Worm (Caenorhabditis elegans): Measurements from ENCODE around the gene Y116A8A.2.
"Not testable (repeated sequence)": the region's sequence is repeated elsewhere in the genome, so short reads cannot be mapped to it uniquely, and the experiment has no call there.

The Y116A8A.2 gene

ce11 chrIV:16808586-16808985 is 5.1 kb downstream of the Y116A8A.2 start:
- TF ChIP-seq D2030.7 (GFP tag; IDR thresholded peaks at IDR 0.05): peak; percentile 47; the same call in 1 of the 2 replicates
- TF ChIP-seq egrh-3 (GFP tag; IDR thresholded peaks at IDR 0.05): peak; percentile 43; the same call in 1 of the 2 replicates
- peak; percentile 56 for TF ChIP-seq snpc-4 (GFP tag; optimal IDR thresholded peaks at IDR 0.05)
- TF ChIP-seq snpc-4 (tag; optimal IDR thresholded peaks at IDR 0.05): peak in 3 of 4 experiments; percentile 50 to 94 (median 83)
- peak; percentile 97 for TF ChIP-seq attf-6 (GFP tag; IDR thresholded peaks at IDR 0.05)

- TF ChIP-seq Y67H2A.10 (GFP tag; conservative IDR thresholded peaks at IDR 0.05) (no peak), snpc-4 (GFP tag; optimal IDR thresholded peaks at IDR 0.05) (no peak), snpc-4 (tag; optimal IDR thresholded peaks at IDR 0.05) (peak in 1 of 4 experiments; percentile 18), aptf-2 (GFP tag; conservative IDR thresholded peaks at IDR 0.05) (no peak), unc-130 (GFP tag; optimal IDR thresholded peaks at IDR 0.05) (no peak), hmg-1.2 (GFP tag; IDR thresholded peaks at IDR 0.05) (no peak), F23B12.7 (tag; optimal IDR thresholded peaks at IDR 0.05; ENCODE audit: insufficient read depth) (no peak)
Measured at ce11 chrIV:16806352-16806751, 7.4 kb downstream of the Y116A8A.2 start, which contains the start of gene clec-193. Gene clec-193 (minus strand): TSS chrIV:16806452.

- TF ChIP-seq snpc-4 (GFP tag; optimal IDR thresholded peaks at IDR 0.05): not testable (repeated sequence)
- TF ChIP-seq snpc-4 (tag; optimal IDR thresholded peaks at IDR 0.05) (peak in 3 of 4 experiments; percentile 28 to 92 (median 72)), attf-6 (GFP tag; IDR thresholded peaks at IDR 0.05) (0 out of 2 replicates have a peak, but pooled peaks have one; percentile 68)
Measured at ce11 chrIV:16797265-16797826, 16.4 kb downstream of the Y116A8A.2 start.

- no peak for TF ChIP-seq T26A5.8 (tag; optimal IDR thresholded peaks at IDR 0.05)
- TF ChIP-seq C06A6.2 (GFP tag; conservative IDR thresholded peaks at IDR 0.05): no peak
- TF ChIP-seq ztf-6 (GFP tag; IDR thresholded peaks at IDR 0.05): no peak
- no peak for TF ChIP-seq madf-3 (GFP tag; IDR thresholded peaks at IDR 0.05)
- TF ChIP-seq hlh-26 (GFP tag; conservative IDR thresholded peaks at IDR 0.05): no peak
- no peak for TF ChIP-seq let-607 (tag; optimal IDR thresholded peaks at IDR 0.05)
- no peak for TF ChIP-seq hrde-1 (tag; optimal IDR thresholded peaks at IDR 0.05; ENCODE audit: borderline replicate concordance)
- TF ChIP-seq rcor-1 (GFP tag; IDR thresholded peaks at IDR 0.05): no peak
- TF ChIP-seq zfh-2 (GFP tag; conservative IDR thresholded peaks at IDR 0.05): no peak
- TF ChIP-seq pbrm-1 (GFP tag; IDR thresholded peaks at IDR 0.05): no peak
- no peak for TF ChIP-seq mcd-1 (GFP tag; IDR thresholded peaks at IDR 0.05)
- TF ChIP-seq tbx-9 (tag; optimal IDR thresholded peaks at IDR 0.05; ENCODE audit: borderline replicate concordance): no peak
- no peak for TF ChIP-seq somi-1 (GFP tag; optimal IDR thresholded peaks at IDR 0.05)
- TF ChIP-seq ceh-79 (tag; optimal IDR thresholded peaks at IDR 0.05): no peak
- no peak for TF ChIP-seq rpc-1 (optimal IDR thresholded peaks at IDR 0.05)
- no peak for TF ChIP-seq rpc-1 (tag; optimal IDR thresholded peaks at IDR 0.05)
- no peak for TF ChIP-seq lin-26 (GFP tag; IDR thresholded peaks at IDR 0.05)
- TF ChIP-seq F10E7.11 (tag; optimal IDR thresholded peaks at IDR 0.05): no peak
- TF ChIP-seq mxl-1 (tag; optimal IDR thresholded peaks at IDR 0.05): no peak
- TF ChIP-seq Y79H2A.3 (GFP tag; conservative IDR thresholded peaks at IDR 0.05): no peak
- TF ChIP-seq egrh-3 (GFP tag; IDR thresholded peaks at IDR 0.05): no peak
Measured at ce11 chrIV:16787024-16787423, 26.7 kb downstream of the Y116A8A.2 start, which contains the start of gene Y43D4A.6. Gene Y43D4A.6 (plus strand): TSS chrIV:16787324.

- TF ChIP-seq ztf-6 (GFP tag; IDR thresholded peaks at IDR 0.05) (no peak), rpc-1 (optimal IDR thresholded peaks at IDR 0.05) (no peak), rpc-1 (tag; optimal IDR thresholded peaks at IDR 0.05) (no peak), K12H6.12 (tag; optimal IDR thresholded peaks at IDR 0.05) (no peak), F22D6.2 (tag; optimal IDR thresholded peaks at IDR 0.05) (no peak), rcor-1 (GFP tag; IDR thresholded peaks at IDR 0.05) (no peak), zfh-2 (GFP tag; conservative IDR thresholded peaks at IDR 0.05) (peak; percentile 66; the same call in 1 of the 2 replicates), ceh-40 (GFP tag; IDR thresholded peaks at IDR 0.05) (no peak), somi-1 (GFP tag; optimal IDR thresholded peaks at IDR 0.05) (no peak), cebp-2 (GFP tag; IDR thresholded peaks at IDR 0.05) (no peak), zim-3 (tag; optimal IDR thresholded peaks at IDR 0.05) (no peak), atf-7 (tag; optimal IDR thresholded peaks at IDR 0.05) (no peak), dpff-1 (tag; optimal IDR thresholded peaks at IDR 0.05) (no peak), nhr-179 (tag; optimal IDR thresholded peaks at IDR 0.05) (no peak), die-1 (tag; optimal IDR thresholded peaks at IDR 0.05) (no peak), ztf-18 (tag; optimal IDR thresholded peaks at IDR 0.05) (no peak), egrh-3 (GFP tag; IDR thresholded peaks at IDR 0.05) (peak; percentile 42; the same call in 1 of the 2 replicates)
Measured at ce11 chrIV:16778644-16779043, 35.1 kb downstream of the Y116A8A.2 start.

Data from whole organism, young adult.